Worm (Caenorhabditis elegans) whole organism, late embryonic: Measurements from ENCODE around the gene C27A7.3.

Source experiments
- C08G9.2 ChIP-seq: sonication (generic microtip); optimal IDR thresholded peaks from 2 replicates; lab custom pipeline; 2016; ENCODE audit warnings: mild to moderate bottlenecking, missing genetic modification characterization, moderate library complexity, missing compliant biosample characterization
- C38D4.7 ChIP-seq: fragments of 200-800 bp; sonication (Bioruptor generic); optimal IDR thresholded peaks from 2 replicates; lab custom pipeline; 2018; ENCODE audit warnings: mild to moderate bottlenecking, missing genetic modification characterization, moderate library complexity, missing compliant biosample characterization
- K02D7.2 ChIP-seq: sonication (generic microtip); optimal IDR thresholded peaks from 2 replicates; lab custom pipeline; 2017; ENCODE audit warnings: mild to moderate bottlenecking, missing genetic modification characterization, missing compliant biosample characterization
- T23F11.4 ChIP-seq: fragments of 200-800 bp; sonication (Bioruptor generic); optimal IDR thresholded peaks from 2 replicates; lab custom pipeline; 2018; ENCODE audit warnings: mild to moderate bottlenecking, missing genetic modification characterization, missing compliant biosample characterization
- Y22D7AL.16 ChIP-seq: sonication (generic microtip); optimal IDR thresholded peaks from 2 replicates; lab custom pipeline; 2016; ENCODE audit warnings: missing genetic modification characterization, missing compliant biosample characterization
- ahr-1 ChIP-seq: sonication (generic microtip); optimal IDR thresholded peaks from 2 replicates; lab custom pipeline; 2016; ENCODE audit warnings: missing genetic modification characterization, missing compliant biosample characterization
- ama-1 ChIP-seq: fragments of 150-350 bp; optimal IDR thresholded peaks from 2 replicates; lab custom pipeline; 2014
- ceh-18 ChIP-seq: sonication (generic microtip); optimal IDR thresholded peaks from 2 replicates; lab custom pipeline; 2016; ENCODE audit warnings: missing genetic modification characterization, missing compliant biosample characterization
- ceh-2 ChIP-seq: sonication (generic microtip); optimal IDR thresholded peaks from 2 replicates; lab custom pipeline; 2016; ENCODE audit warnings: missing genotype, missing genetic modification characterization, missing compliant biosample characterization
- ceh-30 ChIP-seq: fragments of 150-350 bp; optimal IDR thresholded peaks from 2 replicates; lab custom pipeline; 2014; ENCODE audit warnings: missing biosample characterization, missing genetic modification characterization
- ceh-31 ChIP-seq: sonication (generic microtip); optimal IDR thresholded peaks from 2 replicates; lab custom pipeline; 2016; ENCODE audit warnings: missing genetic modification characterization, missing compliant biosample characterization
- ceh-34 ChIP-seq: sonication (generic microtip); optimal IDR thresholded peaks from 2 replicates; lab custom pipeline; 2016; ENCODE audit warnings: mild to moderate bottlenecking, missing genetic modification characterization, missing compliant biosample characterization
- ceh-45 ChIP-seq: fragments of 200-800 bp; sonication (Bioruptor generic); IDR thresholded peaks from 2 replicates; pipeline ENCODE4 v1.3.6; 2022; ENCODE audit warnings: missing genetic modification reagents, missing genetic modification characterization, missing compliant biosample characterization
- elt-4 ChIP-seq: sonication (generic microtip); optimal IDR thresholded peaks from 2 replicates; lab custom pipeline; 2016; ENCODE audit warnings: missing genetic modification characterization, missing compliant biosample characterization
- fkh-6 ChIP-seq: sonication (generic microtip); optimal IDR thresholded peaks from 2 replicates; lab custom pipeline; 2016; ENCODE audit warnings: missing genetic modification characterization, missing compliant biosample characterization
- hlh-13 ChIP-seq: fragments of 200-800 bp; sonication (Bioruptor generic); optimal IDR thresholded peaks from 2 replicates; lab custom pipeline; 2018; ENCODE audit warnings: mild to moderate bottlenecking, missing genetic modification characterization, missing compliant biosample characterization
- hlh-15 ChIP-seq: sonication (generic microtip); optimal IDR thresholded peaks from 2 replicates; lab custom pipeline; 2016; ENCODE audit warnings: missing genetic modification characterization, missing compliant biosample characterization
- hlh-6 ChIP-seq: sonication (generic microtip); optimal IDR thresholded peaks from 2 replicates; lab custom pipeline; 2016; ENCODE audit warnings: missing genotype, missing genetic modification characterization, missing compliant biosample characterization
- hlh-8 ChIP-seq: sonication (generic microtip); optimal IDR thresholded peaks from 2 replicates; lab custom pipeline; 2016; ENCODE audit warnings: missing genotype, missing genetic modification characterization, missing compliant biosample characterization
- lin-11 ChIP-seq: fragments of 200-800 bp; sonication (Bioruptor generic); optimal IDR thresholded peaks from 2 replicates; lab custom pipeline; 2018; ENCODE audit warnings: mild to moderate bottlenecking, missing genetic modification characterization, missing compliant biosample characterization
- mec-3 ChIP-seq: sonication (generic microtip); optimal IDR thresholded peaks from 2 replicates; lab custom pipeline; 2016; ENCODE audit warnings: borderline replicate concordance, missing genetic modification characterization, missing compliant biosample characterization
- nhr-232 ChIP-seq: sonication (generic microtip); optimal IDR thresholded peaks from 2 replicates; lab custom pipeline; 2016; ENCODE audit warnings: missing genetic modification characterization, missing compliant biosample characterization
- npax-4 ChIP-seq: sonication (generic microtip); optimal IDR thresholded peaks from 2 replicates; lab custom pipeline; 2016; ENCODE audit warnings: missing genetic modification characterization, missing compliant biosample characterization
- odd-2 ChIP-seq: sonication (generic microtip); optimal IDR thresholded peaks from 2 replicates; lab custom pipeline; 2017; ENCODE audit warnings: antibody characterized with exemption, mild to moderate bottlenecking, missing genetic modification characterization, missing compliant biosample characterization
- pat-9 ChIP-seq: fragments of 200-800 bp; sonication (Bioruptor generic); optimal IDR thresholded peaks from 2 replicates; lab custom pipeline; 2018; ENCODE audit warnings: mild to moderate bottlenecking, missing genetic modification characterization, moderate library complexity, missing compliant biosample characterization
- pax-1 ChIP-seq: fragments of 150-350 bp; optimal IDR thresholded peaks from 2 replicates; lab custom pipeline; 2014; ENCODE audit warnings: missing biosample characterization, missing genetic modification characterization
- pha-2 ChIP-seq: sonication (generic microtip); optimal IDR thresholded peaks from 2 replicates; lab custom pipeline; 2017; ENCODE audit warnings: mild to moderate bottlenecking, missing genetic modification characterization, missing compliant biosample characterization
- pqm-1 ChIP-seq: sonication (generic microtip); optimal IDR thresholded peaks from 2 replicates; lab custom pipeline; 2016; ENCODE audit warnings: missing genetic modification characterization, missing compliant biosample characterization
- pros-1 ChIP-seq: fragments of 150-350 bp; optimal IDR thresholded peaks from 2 replicates; lab custom pipeline; 2014; ENCODE audit warnings: missing biosample characterization, missing genetic modification reagents, missing genetic modification characterization
- ref-2 ChIP-seq: sonication (generic microtip); optimal IDR thresholded peaks from 2 replicates; lab custom pipeline; 2016; ENCODE audit warnings: missing genetic modification characterization, missing compliant biosample characterization
- rnt-1 ChIP-seq: sonication (generic microtip); optimal IDR thresholded peaks from 2 replicates; lab custom pipeline; 2016; ENCODE audit warnings: missing genetic modification characterization, missing compliant biosample characterization
- syd-9 ChIP-seq: sonication (generic microtip); optimal IDR thresholded peaks from 2 replicates; lab custom pipeline; 2016; ENCODE audit warnings: mild to moderate bottlenecking, missing genetic modification characterization, moderate library complexity, missing compliant biosample characterization
- tbx-2 ChIP-seq: sonication (generic microtip); optimal IDR thresholded peaks from 2 replicates; lab custom pipeline; 2016; ENCODE audit warnings: missing genetic modification characterization, missing compliant biosample characterization
- tbx-7 ChIP-seq: sonication (generic microtip); optimal IDR thresholded peaks from 2 replicates; lab custom pipeline; 2016; ENCODE audit warnings: missing genotype, missing genetic modification characterization, missing compliant biosample characterization
- ttx-3 ChIP-seq: sonication (generic microtip); optimal IDR thresholded peaks from 2 replicates; lab custom pipeline; 2016; ENCODE audit warnings: missing genetic modification reagents, missing genetic modification characterization, missing compliant biosample characterization
- unc-3 ChIP-seq, 2 experiments: fragments of 200-800 bp in 1 of 2; sonication (Bioruptor generic) in 1 of 2; sonication (generic microtip) in 1 of 2; conservative IDR thresholded peaks in 1 of 2; optimal IDR thresholded peaks in 1 of 2; 2 replicates each; pipeline versions ENCODE4 v1.3.6 to Lab custom; 2016 to 2022; ENCODE audit warnings: missing compliant biosample characterization in 2 of 2, missing genetic modification characterization in 2 of 2, missing genetic modification reagents in 1 of 2
- unc-42 ChIP-seq: sonication (generic microtip); optimal IDR thresholded peaks from 2 replicates; lab custom pipeline; 2016; ENCODE audit warnings: missing genotype, missing genetic modification characterization, missing compliant biosample characterization
- unc-55 ChIP-seq: sonication (generic microtip); optimal IDR thresholded peaks from 2 replicates; lab custom pipeline; 2017; ENCODE audit warnings: missing biosample characterization, missing genetic modification reagents, missing genetic modification characterization
- unc-86 ChIP-seq: sonication (generic microtip); optimal IDR thresholded peaks from 2 replicates; lab custom pipeline; 2016; ENCODE audit warnings: missing genetic modification characterization, missing compliant biosample characterization

C27A7.3 gene

ce11 chrV:12113726-12114125, 27.0 kb upstream of the C27A7.3 start:
- TF ChIP-seq unc-55 (GFP tag; lab: Kevin White, UChicago), result no peak
- no peak for TF ChIP-seq K02D7.2 (tag; lab: Kevin White, UChicago)
- TF ChIP-seq ceh-18 (tag; lab: Kevin White, UChicago), result no peak
- no peak for TF ChIP-seq pros-1
- no peak for TF ChIP-seq ahr-1
- no peak for TF ChIP-seq Y22D7AL.16 (tag; lab: Kevin White, UChicago)
- TF ChIP-seq ceh-45 (GFP tag; lab: Robert Waterston, UW), result no peak
- TF ChIP-seq unc-3 (GFP tag; conservative IDR thresholded peaks at IDR 0.05; lab: Robert Waterston, UW), result no peak
- no peak for TF ChIP-seq unc-3 (tag; optimal IDR thresholded peaks at IDR 0.05; lab: Kevin White, UChicago)
- no peak for TF ChIP-seq unc-86 (tag; lab: Kevin White, UChicago)
- TF ChIP-seq nhr-232 (tag; lab: Kevin White, UChicago), result no peak
- no peak for TF ChIP-seq tbx-2 (tag; lab: Kevin White, UChicago)
- TF ChIP-seq C38D4.7, result no peak
- no peak for TF ChIP-seq hlh-15 (tag; lab: Kevin White, UChicago)
- TF ChIP-seq hlh-13 (GFP tag; lab: Kevin White, UChicago), result no peak
- no peak for TF ChIP-seq mec-3

- TF ChIP-seq odd-2, result no peak
- no peak for TF ChIP-seq ref-2 (tag; lab: Kevin White, UChicago)
These were observed 26.0 kb upstream of the C27A7.3 start, which contains the start of gene spin-1 for ce11 chrV:12114693-12115092. Gene spin-1, plus strand, starts transcription at chrV:12114993.

DNA sequence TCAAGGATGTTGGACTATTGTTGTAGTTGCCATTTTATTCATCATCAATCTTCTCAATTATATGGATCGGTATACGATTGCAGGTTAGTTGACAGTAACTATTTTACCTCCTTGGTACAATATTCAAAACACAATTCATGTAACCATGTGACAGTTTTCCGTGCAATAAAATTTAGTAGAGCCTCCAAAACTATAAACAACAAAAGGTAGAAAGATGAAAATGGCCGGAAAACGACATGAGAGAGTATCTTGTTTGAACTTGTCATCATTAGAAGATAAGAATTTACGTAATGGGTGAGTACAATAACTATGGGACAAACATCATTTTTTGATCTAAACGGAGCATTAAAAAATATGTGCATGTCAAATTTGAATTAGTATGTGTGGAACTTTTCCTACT, 25.6 kb upstream of the C27A7.3 start:
- TF ChIP-seq ama-1, result no peak
- TF ChIP-seq ceh-18 (tag; lab: Kevin White, UChicago), result no peak
- no peak for TF ChIP-seq unc-86 (tag; lab: Kevin White, UChicago)
- no peak for TF ChIP-seq pros-1
- TF ChIP-seq fkh-6 (tag; lab: Kevin White, UChicago), result no peak
- no peak for TF ChIP-seq C08G9.2 (tag; lab: Kevin White, UChicago)
- no peak for TF ChIP-seq pat-9 (tag; lab: Kevin White, UChicago)
- TF ChIP-seq pqm-1 (tag; lab: Kevin White, UChicago), result no peak
- no peak for TF ChIP-seq syd-9 (tag; lab: Kevin White, UChicago)
- TF ChIP-seq ceh-2 (tag; lab: Kevin White, UChicago), result no peak
- TF ChIP-seq npax-4, result no peak
- no peak for TF ChIP-seq hlh-8 (tag; lab: Kevin White, UChicago)
- no peak for TF ChIP-seq ref-2 (tag; lab: Kevin White, UChicago)
- no peak for TF ChIP-seq unc-42 (tag; lab: Kevin White, UChicago)
- no peak for TF ChIP-seq lin-11 (tag; lab: Kevin White, UChicago)

- TF ChIP-seq K02D7.2 (tag; lab: Kevin White, UChicago) (no peak), nhr-232 (tag; lab: Kevin White, UChicago) (no peak), rnt-1 (tag; lab: Kevin White, UChicago) (no peak), ceh-31 (tag; lab: Kevin White, UChicago) (no peak), ceh-34 (tag; lab: Kevin White, UChicago) (no peak), T23F11.4 (GFP tag; lab: Kevin White, UChicago) (no peak), ttx-3 (no peak), hlh-6 (no peak), ceh-18 (tag; lab: Kevin White, UChicago) (no peak), pax-1 (tag; lab: Kevin White, UChicago) (no peak), fkh-6 (tag; lab: Kevin White, UChicago) (no peak), ceh-30 (tag; lab: Kevin White, UChicago) (no peak), tbx-7 (tag; lab: Kevin White, UChicago) (no peak), pros-1 (no peak), pha-2 (tag; lab: Kevin White, UChicago) (no peak), elt-4 (tag; lab: Kevin White, UChicago) (no peak), Y22D7AL.16 (tag; lab: Kevin White, UChicago) (no peak)
These were observed 23.1 kb upstream of the C27A7.3 start, which contains the start of gene C13C4.8 for ce11 chrV:12117567-12118053. Gene C13C4.8, plus strand, starts transcription at chrV:12118003.
